Fruit fly (Drosophila melanogaster) whole organism, embryonic: Measurements from ENCODE around the gene Hr78.

Experiments
- BEAF-32 ChIP-seq: fragments of 200-800 bp; sonication (Bioruptor generic); optimal IDR thresholded peaks from 3 replicates; lab custom pipeline; 2017; ENCODE audit warnings: missing biosample characterization, missing genetic modification characterization, mild to moderate bottlenecking, moderate library complexity, missing genetic modification reagents
- Bgb ChIP-seq: fragments of 200-800 bp; sonication (Bioruptor generic); IDR thresholded peaks from 2 replicates; pipeline ENCODE4 v1.3.6; 2022; ENCODE audit warnings: missing biosample characterization, missing genetic modification characterization; ENCODE audit not compliant: partially characterized antibody
- CG10267 ChIP-seq: fragments of 200-800 bp; sonication (Bioruptor generic); optimal IDR thresholded peaks from 2 replicates; lab custom pipeline; 2018; ENCODE audit warnings: missing biosample characterization, mild to moderate bottlenecking, missing genetic modification characterization, moderate library complexity
- CG11247 ChIP-seq: fragments of 200-800 bp; sonication (Bioruptor generic); IDR thresholded peaks from 2 replicates; pipeline ENCODE4 v1.3.6; 2022; ENCODE audit warnings: missing biosample characterization, missing genetic modification characterization
- CG13894 ChIP-seq: fragments of 200-800 bp; sonication (Bioruptor generic); optimal IDR thresholded peaks from 3 replicates; lab custom pipeline; 2018; ENCODE audit warnings: missing biosample characterization, mild to moderate bottlenecking, missing genetic modification characterization, moderate library complexity
- CG15696 ChIP-seq: fragments of 200-800 bp; sonication (Bioruptor generic); optimal IDR thresholded peaks from 2 replicates; lab custom pipeline; 2019; ENCODE audit warnings: missing biosample characterization, mild to moderate bottlenecking, missing genetic modification characterization, moderate library complexity
- CG16813 ChIP-seq: fragments of 200-800 bp; sonication (Bioruptor generic); IDR thresholded peaks from 3 replicates; pipeline ENCODE4 v1.3.6; 2022; ENCODE audit warnings: missing biosample characterization, missing genetic modification characterization; ENCODE audit not compliant: partially characterized antibody
- CG17829 ChIP-seq: fragments of 200-800 bp; optimal IDR thresholded peaks from 2 replicates; lab custom pipeline; 2019; ENCODE audit warnings: missing biosample characterization, mild to moderate bottlenecking, missing genetic modification characterization, moderate library complexity
- CG1832 ChIP-seq: fragments of 200-800 bp; sonication (Bioruptor generic); optimal IDR thresholded peaks from 2 replicates; lab custom pipeline; 2017; ENCODE audit warnings: missing biosample characterization, mild to moderate bottlenecking, missing genetic modification characterization, inconsistent platforms
- CG32532 ChIP-seq: fragments of 200-800 bp; sonication (Bioruptor generic); IDR thresholded peaks from 2 replicates; pipeline ENCODE4 v1.3.6; 2022; ENCODE audit warnings: missing biosample characterization, missing genetic modification characterization
- CG32767 ChIP-seq: fragments of 200-800 bp; sonication (Bioruptor generic); IDR thresholded peaks from 2 replicates; pipeline ENCODE4 v1.3.6; 2022; ENCODE audit warnings: missing biosample characterization, missing genetic modification characterization
- CG34422 ChIP-seq: fragments of 200-800 bp; sonication (Bioruptor generic); IDR thresholded peaks from 3 replicates; pipeline ENCODE4 v1.3.6; 2022; ENCODE audit warnings: missing biosample characterization, missing genetic modification characterization
- CG3726 ChIP-seq: fragments of 200-800 bp; sonication (Bioruptor generic); IDR thresholded peaks from 3 replicates; pipeline ENCODE4, ENCODE4 v1.3.6; 2022; ENCODE audit warnings: missing biosample characterization, missing genetic modification characterization
- CG42726 ChIP-seq: fragments of 200-800 bp; sonication (Bioruptor generic); IDR thresholded peaks from 2 replicates; pipeline ENCODE4 v1.3.6; 2022; ENCODE audit warnings: missing biosample characterization, missing genetic modification characterization; ENCODE audit not compliant: partially characterized antibody
- CG4360 ChIP-seq: fragments of 200-800 bp; sonication (Bioruptor generic); IDR thresholded peaks from 2 replicates; pipeline ENCODE4 v1.3.6; 2022; ENCODE audit warnings: missing biosample characterization, missing genetic modification characterization
- CG6175 ChIP-seq: fragments of 200-800 bp; sonication (Bioruptor generic); IDR thresholded peaks from 3 replicates; pipeline ENCODE4 v1.3.6; 2022; ENCODE audit warnings: missing biosample characterization, missing genetic modification characterization
- CG7745 ChIP-seq: fragments of 200-800 bp; sonication (Bioruptor generic); optimal IDR thresholded peaks from 2 replicates; lab custom pipeline; 2018; ENCODE audit warnings: missing biosample characterization, mild to moderate bottlenecking, missing genetic modification characterization, moderate library complexity
- CG7987 ChIP-seq: fragments of 200-800 bp; sonication (Bioruptor generic); optimal IDR thresholded peaks from 2 replicates; lab custom pipeline; 2018; ENCODE audit warnings: missing biosample characterization, mild to moderate bottlenecking, missing genetic modification characterization, moderate library complexity
- CG8765 ChIP-seq: fragments of 200-800 bp; sonication (Bioruptor generic); IDR thresholded peaks from 2 replicates; pipeline ENCODE4 v1.3.6; 2022; ENCODE audit warnings: missing biosample characterization, missing genetic modification characterization
- CG8944 ChIP-seq: fragments of 200-800 bp; sonication (Bioruptor generic); optimal IDR thresholded peaks from 3 replicates; lab custom pipeline; 2016; ENCODE audit warnings: missing biosample characterization, missing genetic modification characterization
- CHES-1-like ChIP-seq: fragments of 200-800 bp; sonication (Bioruptor generic); optimal IDR thresholded peaks from 2 replicates; lab custom pipeline; 2016; ENCODE audit warnings: missing biosample characterization, missing genetic modification characterization
- Camta ChIP-seq: fragments of 200-800 bp; sonication (Bioruptor generic); optimal IDR thresholded peaks from 2 replicates; lab custom pipeline; 2016; ENCODE audit warnings: missing biosample characterization, missing genetic modification characterization
- CkIIα-i1 ChIP-seq: fragments of 200-800 bp; sonication (Bioruptor generic); IDR thresholded peaks from 2 replicates; pipeline ENCODE4 v1.3.6; 2022; ENCODE audit warnings: missing biosample characterization, missing genetic modification characterization
- D ChIP-seq, 2 experiments: fragments of 200-800 bp in 1 of 2; fragments of >200 bp in 1 of 2; sonication (Bioruptor generic) in 1 of 2; optimal IDR thresholded peaks; 2 replicates in 1 of 2; 3 replicates in 1 of 2; lab custom pipeline; 2017; ENCODE audit warnings: mild to moderate bottlenecking in 1 of 2, missing biosample characterization in 1 of 2, missing genetic modification characterization in 1 of 2, missing genetic modification reagents in 1 of 2
- D19B ChIP-seq: fragments of 200-800 bp; sonication (Bioruptor generic); optimal IDR thresholded peaks from 2 replicates; lab custom pipeline; 2017; ENCODE audit warnings: missing biosample characterization, mild to moderate bottlenecking, missing genetic modification characterization
- Dad ChIP-seq: fragments of 200-800 bp; sonication (Bioruptor generic); optimal IDR thresholded peaks from 3 replicates; lab custom pipeline; 2016; ENCODE audit warnings: missing biosample characterization, missing genetic modification characterization
- Ets65A ChIP-seq: fragments of 200-800 bp; sonication (Bioruptor generic); peaks from one replicate; lab custom pipeline; 2016; ENCODE audit warnings: missing biosample characterization, missing genetic modification characterization
- Ets97D ChIP-seq: fragments of 200-800 bp; sonication (Bioruptor generic); optimal IDR thresholded peaks from 3 replicates; lab custom pipeline; 2016; ENCODE audit warnings: missing biosample characterization, missing genetic modification characterization
- HLHmδ ChIP-seq: fragments of 200-800 bp; sonication (Bioruptor generic); optimal IDR thresholded peaks from 2 replicates; lab custom pipeline; 2018; ENCODE audit warnings: missing biosample characterization, mild to moderate bottlenecking, missing genetic modification characterization, moderate library complexity
- HmgD ChIP-seq: fragments of 200-800 bp; sonication (Bioruptor generic); optimal IDR thresholded peaks from 3 replicates; lab custom pipeline; 2016; ENCODE audit warnings: missing biosample characterization, missing genetic modification characterization
- HmgZ ChIP-seq: fragments of 200-800 bp; sonication (Bioruptor generic); optimal IDR thresholded peaks from 2 replicates; lab custom pipeline; 2018; ENCODE audit warnings: missing biosample characterization, mild to moderate bottlenecking, missing genetic modification characterization
- Hr3 ChIP-seq: fragments of 200-800 bp; sonication (Bioruptor generic); optimal IDR thresholded peaks from 3 replicates; lab custom pipeline; 2016; ENCODE audit warnings: missing biosample characterization, missing genetic modification characterization
- MBD-R2 ChIP-seq: fragments of 200-800 bp; sonication (Bioruptor generic); IDR thresholded peaks from 2 replicates; pipeline ENCODE4 v1.3.6; 2022; ENCODE audit warnings: missing biosample characterization, missing genetic modification characterization
- MESR4 ChIP-seq: fragments of 200-800 bp; sonication (Bioruptor generic); optimal IDR thresholded peaks from 2 replicates; lab custom pipeline; 2018; ENCODE audit warnings: missing biosample characterization, mild to moderate bottlenecking, missing genetic modification characterization, moderate library complexity
- NC2β ChIP-seq: fragments of 200-800 bp; sonication (Bioruptor generic); optimal IDR thresholded peaks from 2 replicates; lab custom pipeline; 2016; ENCODE audit warnings: missing biosample characterization, missing genetic modification characterization
- Neu2 ChIP-seq: fragments of 200-800 bp; sonication (Bioruptor generic); optimal IDR thresholded peaks from 3 replicates; lab custom pipeline; 2016; ENCODE audit warnings: missing biosample characterization, missing genetic modification characterization, borderline replicate concordance
- Nf-YB ChIP-seq: fragments of 200-800 bp; sonication (Bioruptor generic); optimal IDR thresholded peaks from 3 replicates; lab custom pipeline; 2019; ENCODE audit warnings: missing biosample characterization, mild to moderate bottlenecking, missing genetic modification characterization, moderate library complexity
- Ssrp ChIP-seq: fragments of 200-800 bp; sonication (Bioruptor generic); optimal IDR thresholded peaks from 2 replicates; lab custom pipeline; 2018; ENCODE audit warnings: missing biosample characterization, mild to moderate bottlenecking, missing genetic modification characterization, moderate library complexity
- ash1 ChIP-seq: fragments of 200-800 bp; sonication (Bioruptor generic); optimal IDR thresholded peaks from 2 replicates; lab custom pipeline; 2018; ENCODE audit warnings: missing biosample characterization, mild to moderate bottlenecking, missing genetic modification characterization
- bab2 ChIP-seq: fragments of 200-800 bp; sonication (Bioruptor generic); optimal IDR thresholded peaks from 2 replicates; lab custom pipeline; 2016; ENCODE audit warnings: missing biosample characterization, missing genetic modification characterization
- ftz-f1 ChIP-seq: fragments of 200-800 bp; sonication (Bioruptor generic); optimal IDR thresholded peaks from 2 replicates; lab custom pipeline; 2016; ENCODE audit warnings: missing biosample characterization, missing genetic modification characterization
- fu2 ChIP-seq: fragments of 200-800 bp; sonication (Bioruptor generic); optimal IDR thresholded peaks from 2 replicates; lab custom pipeline; 2016; ENCODE audit warnings: missing biosample characterization, missing genetic modification characterization
- her ChIP-seq: fragments of 200-800 bp; sonication (Bioruptor generic); optimal IDR thresholded peaks from 2 replicates; lab custom pipeline; 2016; ENCODE audit warnings: missing biosample characterization, missing genetic modification characterization
- ken ChIP-seq: fragments of 200-800 bp; sonication (Bioruptor generic); IDR thresholded peaks from 3 replicates; pipeline ENCODE4 v1.3.6; 2022; ENCODE audit warnings: missing biosample characterization, missing genetic modification characterization
- mam ChIP-seq: fragments of 200-800 bp; sonication (Bioruptor generic); optimal IDR thresholded peaks from 3 replicates; lab custom pipeline; 2016; ENCODE audit warnings: missing biosample characterization, missing genetic modification characterization
- pho ChIP-seq: fragments of 200-800 bp; sonication (Bioruptor generic); optimal IDR thresholded peaks from 2 replicates; lab custom pipeline; 2016; ENCODE audit warnings: missing biosample characterization, missing genetic modification characterization
- pros ChIP-seq: fragments of 200-800 bp; sonication (Bioruptor generic); optimal IDR thresholded peaks from 3 replicates; lab custom pipeline; 2019; ENCODE audit warnings: missing biosample characterization, mild to moderate bottlenecking, missing genetic modification characterization, moderate library complexity
- tgo ChIP-seq: fragments of 200-800 bp; sonication (Bioruptor generic); IDR thresholded peaks from 3 replicates; pipeline ENCODE4 v1.3.6; 2022; ENCODE audit warnings: missing biosample characterization, missing genetic modification characterization
- tup ChIP-seq: fragments of 200-800 bp; sonication (Bioruptor generic); optimal IDR thresholded peaks from 2 replicates; lab custom pipeline; 2016; ENCODE audit warnings: missing biosample characterization, mild to moderate bottlenecking, missing genetic modification characterization, moderate library complexity
- vnd ChIP-seq: fragments of 200-800 bp; sonication (Bioruptor generic); IDR thresholded peaks from 3 replicates; pipeline ENCODE4 v1.3.6; 2022; ENCODE audit warnings: missing biosample characterization, missing genetic modification characterization; ENCODE audit not compliant: partially characterized antibody
- wdn ChIP-seq: fragments of 200-800 bp; sonication (Bioruptor generic); IDR thresholded peaks from 2 replicates; pipeline ENCODE4 v1.3.6; 2022; ENCODE audit warnings: missing biosample characterization, missing genetic modification characterization

Gene Hr78

DNA sequence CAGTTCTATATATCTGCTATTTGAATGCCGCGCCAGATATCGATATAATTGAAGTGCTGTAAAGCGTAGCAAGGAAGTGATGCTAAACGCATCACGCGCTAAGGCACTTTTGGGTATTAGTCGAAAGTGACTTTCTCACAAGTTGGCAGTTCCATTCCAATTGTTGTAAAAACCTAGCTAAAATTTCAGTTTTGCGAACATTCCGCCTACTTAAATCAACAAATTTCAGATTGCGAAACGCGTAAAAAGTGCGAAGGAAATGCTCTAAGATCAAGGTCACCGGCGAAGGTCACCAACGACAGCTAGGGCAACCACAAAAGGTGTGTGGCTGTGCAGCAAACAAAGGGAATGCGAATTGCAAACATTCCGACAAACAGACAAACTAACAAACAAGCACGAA lies 51.6 kb downstream of the Hr78 start, which contains the start of gene Syx7 (continued):
- TF ChIP-seq CG13894 (tag; lab: Kevin White, UChicago) (no peak), Ets97D (GFP tag; lab: Kevin White, UChicago) (peak; percentile 63), Neu2 (GFP tag; lab: Kevin White, UChicago) (no peak), D19B (GFP tag; lab: Kevin White, UChicago) (no peak), HLHmδ (GFP tag; lab: Kevin White, UChicago) (no peak), NC2β (GFP tag; lab: Kevin White, UChicago) (peak; percentile 48), pho (GFP tag; lab: Kevin White, UChicago) (peak; percentile 3), bab2 (GFP tag; lab: Kevin White, UChicago) (peak; percentile 26), CG7745 (tag; lab: Kevin White, UChicago) (no peak), CG42726 (peak; percentile 59; the same call in 1 of the 2 replicates), CG7987 (GFP tag; lab: Kevin White, UChicago) (no peak), CkIIα-i1 (GFP tag; lab: Robert Waterston, UW) (no peak), MBD-R2 (GFP tag; lab: Robert Waterston, UW) (peak; percentile 81), Camta (no peak), tgo (GFP tag; lab: Robert Waterston, UW) (no peak), ken (GFP tag; lab: Robert Waterston, UW) (no peak), Bgb (peak; percentile 69), CG3726 (GFP tag; lab: Robert Waterston, UW) (no peak), wdn (no peak), CG4360 (GFP tag; lab: Robert Waterston, UW) (no peak), HmgD (GFP tag; lab: Kevin White, UChicago) (peak; percentile 42), Dad (GFP tag; lab: Kevin White, UChicago) (peak; percentile 13), Hr3 (GFP tag; lab: Kevin White, UChicago) (no peak), CG15696 (tag; lab: Kevin White, UChicago) (no peak), vnd (GFP tag; lab: Robert Waterston, UW) (no peak), Ssrp (tag; lab: Kevin White, UChicago) (no peak), D (optimal IDR thresholded peaks at IDR 0.05; lab: Kevin White, UChicago) (no peak), D (GFP tag; optimal IDR thresholded peaks at IDR 0.05; lab: Kevin White, UChicago) (no peak), CG10267 (tag; lab: Kevin White, UChicago) (peak; percentile 97), tup (no peak), fu2 (peak; percentile 22), ash1 (GFP tag; lab: Kevin White, UChicago) (no peak), CG8765 (GFP tag; lab: Robert Waterston, UW) (no peak), CG8944 (GFP tag; lab: Kevin White, UChicago) (no peak), ftz-f1 (GFP tag; lab: Kevin White, UChicago) (peak; percentile 84), HmgZ (tag; lab: Kevin White, UChicago) (peak; percentile 88), Nf-YB (GFP tag; lab: Kevin White, UChicago) (peak; percentile 17), CG16813 (peak; percentile 29; the same call in 2 of the 3 replicates), her (GFP tag; lab: Kevin White, UChicago) (peak; percentile 60), CG32532 (GFP tag; lab: Robert Waterston, UW) (no peak), BEAF-32 (GFP tag; lab: Kevin White, UChicago) (peak; percentile 78), pros (GFP tag; lab: Kevin White, UChicago) (no peak), CG11247 (no peak), CG1832 (GFP tag; lab: Kevin White, UChicago) (no peak), CG6175 (no peak), mam (GFP tag; lab: Kevin White, UChicago) (peak; percentile 59), CG17829 (peak; percentile 40), CG32767 (GFP tag; lab: Robert Waterston, UW) (no peak), MESR4 (GFP tag; lab: Kevin White, UChicago) (peak; percentile 82), CG34422 (GFP tag; lab: Robert Waterston, UW) (peak; percentile 51; the same call in 1 of the 3 replicates), CHES-1-like (GFP tag; lab: Kevin White, UChicago) (peak; percentile 63), Ets65A (GFP tag; lab: Kevin White, UChicago) (peak; percentile 64)
